Fruit fly (Drosophila melanogaster) whole organism, embryonic: Measurements from ENCODE around the gene Tace.

Experiments
- ATbp ChIP-seq: fragments of 200-800 bp; sonication (Bioruptor generic); optimal IDR thresholded peaks from 2 replicates; lab custom pipeline; 2017; ENCODE audit warnings: missing biosample characterization, mild to moderate bottlenecking, missing genetic modification characterization, missing genetic modification reagents
- Atf-2 ChIP-seq: fragments of 200-800 bp; sonication (Bioruptor generic); optimal IDR thresholded peaks from 2 replicates; lab custom pipeline; 2016; ENCODE audit warnings: missing biosample characterization, missing genetic modification characterization
- Atf6 ChIP-seq: fragments of 200-800 bp; sonication (Bioruptor generic); IDR thresholded peaks from 2 replicates; pipeline ENCODE4 v1.3.6; 2022; ENCODE audit warnings: missing biosample characterization, missing genetic modification characterization
- Bdp1 ChIP-seq: fragments of 200-800 bp; sonication (Bioruptor generic); optimal IDR thresholded peaks from 3 replicates; lab custom pipeline; 2016; ENCODE audit warnings: missing biosample characterization, missing genetic modification characterization
- CG13624 ChIP-seq: fragments of 200-800 bp; sonication (Bioruptor generic); optimal IDR thresholded peaks from 2 replicates; lab custom pipeline; 2016; ENCODE audit warnings: missing biosample characterization, missing genetic modification characterization
- CG14014 ChIP-seq: fragments of 200-800 bp; sonication (Bioruptor generic); IDR thresholded peaks from 2 replicates; pipeline ENCODE4 v1.3.6; 2022; ENCODE audit warnings: missing biosample characterization, missing genetic modification characterization
- CG14667 ChIP-seq: fragments of 200-800 bp; sonication (Bioruptor generic); IDR thresholded peaks from 2 replicates; pipeline ENCODE4 v1.3.6; 2022; ENCODE audit warnings: missing biosample characterization, missing genetic modification characterization
- CG17359 ChIP-seq: fragments of 200-800 bp; sonication (Bioruptor generic); optimal IDR thresholded peaks from 3 replicates; lab custom pipeline; 2018; ENCODE audit warnings: missing biosample characterization, mild to moderate bottlenecking, missing genetic modification characterization, moderate library complexity
- CG30403 ChIP-seq: fragments of 200-800 bp; sonication (Bioruptor generic); optimal IDR thresholded peaks from 3 replicates; lab custom pipeline; 2016; ENCODE audit warnings: missing biosample characterization, missing genetic modification characterization
- CG4424 ChIP-seq: fragments of 200-800 bp; sonication (Bioruptor generic); optimal IDR thresholded peaks from 3 replicates; lab custom pipeline; 2016; ENCODE audit warnings: missing biosample characterization, missing genetic modification characterization
- CG6254 ChIP-seq: fragments of 200-800 bp; sonication (Bioruptor generic); optimal IDR thresholded peaks from 3 replicates; lab custom pipeline; 2017; ENCODE audit warnings: mild to moderate bottlenecking, missing biosample characterization, missing genetic modification reagents, missing genetic modification characterization
- CG8924 ChIP-seq: fragments of 200-800 bp; optimal IDR thresholded peaks from 3 replicates; lab custom pipeline; 2019; ENCODE audit warnings: missing biosample characterization, mild to moderate bottlenecking, missing genetic modification characterization, moderate library complexity
- CG9817 ChIP-seq: fragments of 200-800 bp; sonication (Bioruptor generic); optimal IDR thresholded peaks from 2 replicates; lab custom pipeline; 2018; ENCODE audit warnings: missing biosample characterization, mild to moderate bottlenecking, missing genetic modification characterization, moderate library complexity
- Dek ChIP-seq: fragments of 200-800 bp; sonication (Bioruptor generic); optimal IDR thresholded peaks from 3 replicates; lab custom pipeline; 2019; ENCODE audit warnings: missing biosample characterization, mild to moderate bottlenecking, missing genetic modification characterization, moderate library complexity
- Doc3 ChIP-seq: fragments of 200-800 bp; sonication (Bioruptor generic); IDR thresholded peaks from 3 replicates; pipeline ENCODE4 v1.3.6; 2022; ENCODE audit warnings: missing biosample characterization, missing genetic modification characterization; ENCODE audit not compliant: partially characterized antibody
- Drgx ChIP-seq: fragments of 200-800 bp; sonication (Bioruptor generic); IDR thresholded peaks from 2 replicates; pipeline ENCODE4 v1.3.6; 2022; ENCODE audit warnings: missing biosample characterization, missing genetic modification characterization
- GATAe ChIP-seq: fragments of 200-800 bp; sonication (Bioruptor generic); conservative IDR thresholded peaks from 2 replicates; pipeline ENCODE4 v1.3.6; 2022; ENCODE audit warnings: missing biosample characterization, missing genetic modification characterization
- Hmr ChIP-seq: fragments of 200-800 bp; sonication (Bioruptor generic); optimal IDR thresholded peaks from 3 replicates; lab custom pipeline; 2017; ENCODE audit warnings: mild to moderate bottlenecking, missing biosample characterization, missing genetic modification reagents, missing genetic modification characterization
- NFAT ChIP-seq: fragments of 200-800 bp; sonication (Bioruptor generic); IDR thresholded peaks from 2 replicates; pipeline ENCODE4 v1.3.6; 2022; ENCODE audit warnings: missing biosample characterization, missing genetic modification characterization
- Nf-YB ChIP-seq: fragments of 200-800 bp; sonication (Bioruptor generic); optimal IDR thresholded peaks from 3 replicates; lab custom pipeline; 2019; ENCODE audit warnings: missing biosample characterization, mild to moderate bottlenecking, missing genetic modification characterization, moderate library complexity
- Ssrp ChIP-seq: fragments of 200-800 bp; sonication (Bioruptor generic); optimal IDR thresholded peaks from 2 replicates; lab custom pipeline; 2018; ENCODE audit warnings: missing biosample characterization, mild to moderate bottlenecking, missing genetic modification characterization, moderate library complexity
- amos ChIP-seq: fragments of 200-800 bp; sonication (Bioruptor generic); IDR thresholded peaks from 2 replicates; pipeline ENCODE4 v1.3.6; 2022; ENCODE audit warnings: missing biosample characterization, missing genetic modification characterization; ENCODE audit not compliant: partially characterized antibody
- az2 ChIP-seq: fragments of 200-800 bp; sonication (Bioruptor generic); optimal IDR thresholded peaks from 3 replicates; lab custom pipeline; 2016; ENCODE audit warnings: missing biosample characterization, missing genetic modification characterization
- bab2 ChIP-seq: fragments of 200-800 bp; sonication (Bioruptor generic); optimal IDR thresholded peaks from 2 replicates; lab custom pipeline; 2016; ENCODE audit warnings: missing biosample characterization, missing genetic modification characterization
- bbx ChIP-seq: fragments of 200-800 bp; sonication (Bioruptor generic); IDR thresholded peaks from 2 replicates; pipeline ENCODE4 v1.3.6; 2022; ENCODE audit warnings: missing biosample characterization, missing genetic modification characterization; ENCODE audit not compliant: partially characterized antibody
- br ChIP-seq: fragments of >200 bp; optimal IDR thresholded peaks from 2 replicates; lab custom pipeline; 2017
- cwo ChIP-seq: fragments of 200-800 bp; sonication (Bioruptor generic); optimal IDR thresholded peaks from 3 replicates; lab custom pipeline; 2017; ENCODE audit warnings: missing biosample characterization, missing genetic modification characterization, mild to moderate bottlenecking, moderate library complexity, missing genetic modification reagents
- en ChIP-seq: fragments of 200-800 bp; sonication (Bioruptor generic); optimal IDR thresholded peaks from 2 replicates; lab custom pipeline; 2016; ENCODE audit warnings: missing biosample characterization, missing genetic modification characterization
- gcm ChIP-seq: fragments of 200-800 bp; sonication (Bioruptor generic); optimal IDR thresholded peaks from 2 replicates; lab custom pipeline; 2019; ENCODE audit warnings: missing biosample characterization, mild to moderate bottlenecking, missing genetic modification characterization, moderate library complexity
- gfzf ChIP-seq: fragments of 200-800 bp; sonication (Bioruptor generic); optimal IDR thresholded peaks from 2 replicates; lab custom pipeline; 2016; ENCODE audit warnings: missing biosample characterization, mild to moderate bottlenecking, missing genetic modification characterization, moderate library complexity
- grn ChIP-seq: fragments of 200-800 bp; sonication (Bioruptor generic); optimal IDR thresholded peaks from 3 replicates; lab custom pipeline; 2017; ENCODE audit warnings: missing biosample characterization, missing genetic modification characterization
- jigr1 ChIP-seq: fragments of 200-800 bp; sonication (Bioruptor generic); IDR thresholded peaks from 3 replicates; pipeline ENCODE4 v1.3.6; 2022; ENCODE audit warnings: missing biosample characterization, missing genetic modification characterization
- jumu ChIP-seq: fragments of 200-800 bp; sonication (Bioruptor generic); optimal IDR thresholded peaks from 3 replicates; lab custom pipeline; 2016; ENCODE audit warnings: missing biosample characterization, missing genetic modification characterization
- kni ChIP-seq: fragments of 200-800 bp; sonication (Bioruptor generic); optimal IDR thresholded peaks from 3 replicates; lab custom pipeline; 2017; ENCODE audit warnings: mild to moderate bottlenecking, missing biosample characterization, missing genetic modification reagents, missing genetic modification characterization
- lab ChIP-seq: fragments of 200-800 bp; sonication (Bioruptor generic); optimal IDR thresholded peaks from 3 replicates; lab custom pipeline; 2017; ENCODE audit warnings: missing biosample characterization, missing genetic modification characterization, mild to moderate bottlenecking, moderate library complexity, missing genetic modification reagents
- lov ChIP-seq, 2 experiments: fragments of 200-800 bp in 1 of 2; fragments of >200 bp in 1 of 2; sonication (Bioruptor generic) in 1 of 2; IDR thresholded peaks in 1 of 2; optimal IDR thresholded peaks in 1 of 2; 2 replicates in 1 of 2; 3 replicates in 1 of 2; pipeline versions ENCODE4 v1.3.6 to Lab custom; 2017 to 2022; ENCODE audit warnings: missing biosample characterization in 1 of 2, missing genetic modification characterization in 1 of 2
- nmo ChIP-seq: fragments of 200-800 bp; sonication (Bioruptor generic); optimal IDR thresholded peaks from 2 replicates; lab custom pipeline; 2018; ENCODE audit warnings: missing biosample characterization, mild to moderate bottlenecking, missing genetic modification characterization, moderate library complexity
- nom ChIP-seq: fragments of 200-800 bp; sonication (Bioruptor generic); optimal IDR thresholded peaks from 2 replicates; lab custom pipeline; 2017; ENCODE audit warnings: missing biosample characterization, missing genetic modification characterization, mild to moderate bottlenecking, moderate library complexity, missing genetic modification reagents
- phol ChIP-seq: fragments of 200-800 bp; sonication (Bioruptor generic); optimal IDR thresholded peaks from 3 replicates; lab custom pipeline; 2018; ENCODE audit warnings: missing biosample characterization, mild to moderate bottlenecking, missing genetic modification characterization, moderate library complexity
- ranshi ChIP-seq: fragments of 200-800 bp; sonication (Bioruptor generic); IDR thresholded peaks from 2 replicates; pipeline ENCODE4 v1.3.6; 2022; ENCODE audit warnings: missing biosample characterization, missing genetic modification characterization
- shn ChIP-seq: fragments of 200-800 bp; sonication (Bioruptor generic); optimal IDR thresholded peaks from 3 replicates; lab custom pipeline; 2016; ENCODE audit warnings: missing biosample characterization, missing genetic modification characterization
- sisA ChIP-seq: fragments of 200-800 bp; sonication (Bioruptor generic); IDR thresholded peaks from 2 replicates; pipeline ENCODE4 v1.3.6; 2022; ENCODE audit warnings: missing biosample characterization, missing genetic modification characterization
- sob ChIP-seq: fragments of 200-800 bp; sonication (Bioruptor generic); IDR thresholded peaks from 2 replicates; pipeline ENCODE4 v1.3.6; 2022; ENCODE audit warnings: missing biosample characterization, missing genetic modification characterization
- sr ChIP-seq: fragments of 200-800 bp; sonication (Bioruptor generic); IDR thresholded peaks from 3 replicates; pipeline ENCODE4 v1.3.6; 2022; ENCODE audit warnings: missing biosample characterization, missing genetic modification characterization
- ssp ChIP-seq: fragments of 200-800 bp; sonication (Bioruptor generic); IDR thresholded peaks from 2 replicates; pipeline ENCODE4 v1.3.6; 2022; ENCODE audit warnings: missing biosample characterization, missing genetic modification characterization
- vvl ChIP-seq: fragments of 200-800 bp; sonication (Bioruptor generic); IDR thresholded peaks from 2 replicates; pipeline ENCODE4 v1.3.6; 2022; ENCODE audit warnings: missing biosample characterization, missing genetic modification characterization
- wek ChIP-seq: fragments of 200-800 bp; sonication (Bioruptor generic); optimal IDR thresholded peaks from 3 replicates; lab custom pipeline; 2018; ENCODE audit warnings: missing biosample characterization, mild to moderate bottlenecking, missing genetic modification characterization, moderate library complexity
- wor ChIP-seq: fragments of 200-800 bp; sonication (Bioruptor generic); IDR thresholded peaks from 2 replicates; pipeline ENCODE4 v1.3.6; 2022; ENCODE audit warnings: missing biosample characterization, missing genetic modification characterization
- yki ChIP-seq: fragments of >200 bp; optimal IDR thresholded peaks from 3 replicates; lab custom pipeline; 2018
- zfh2 ChIP-seq: fragments of 200-800 bp; sonication (Bioruptor generic); optimal IDR thresholded peaks from 2 replicates; lab custom pipeline; 2016; ENCODE audit warnings: missing biosample characterization, missing genetic modification characterization

Gene Tace

dm6 chr3R:30014977-30015514, 14.7 kb downstream of the Tace start, which contains the start of gene CG7920 (continued):
- peak; percentile 4 for TF ChIP-seq gcm (GFP tag; lab: Kevin White, UChicago)
- TF ChIP-seq sr: no peak
- no peak for TF ChIP-seq CG6254
- TF ChIP-seq kni (GFP tag; lab: Kevin White, UChicago): no peak
- TF ChIP-seq Atf-2 (GFP tag; lab: Kevin White, UChicago): no peak
- no peak for TF ChIP-seq Bdp1 (GFP tag; lab: Kevin White, UChicago)
- peak; percentile 69 for TF ChIP-seq Hmr (GFP tag; lab: Kevin White, UChicago)
- peak; percentile 1 for TF ChIP-seq nmo (GFP tag; lab: Kevin White, UChicago)
- TF ChIP-seq bbx (GFP tag; lab: Robert Waterston, UW): peak; percentile 61
- TF ChIP-seq wor (GFP tag; lab: Robert Waterston, UW): no peak
- TF ChIP-seq bab2 (GFP tag; lab: Kevin White, UChicago): no peak
- TF ChIP-seq en: no peak
- no peak for TF ChIP-seq yki (lab: Kevin White, UChicago)
- peak; percentile 42; the same call in 1 of the 2 replicates for TF ChIP-seq sob (GFP tag; lab: Robert Waterston, UW)
- peak; percentile 81 for TF ChIP-seq Doc3 (GFP tag; lab: Robert Waterston, UW)
- TF ChIP-seq nom (GFP tag; lab: Kevin White, UChicago): peak; percentile 77

- peak; percentile 40 for TF ChIP-seq Ssrp (tag; lab: Kevin White, UChicago)
- peak; percentile 22 for TF ChIP-seq CG17359
- no peak for TF ChIP-seq GATAe
- TF ChIP-seq ATbp (GFP tag; lab: Kevin White, UChicago): peak; percentile 45
- TF ChIP-seq gfzf: no peak
- TF ChIP-seq grn: no peak
- no peak for TF ChIP-seq vvl (GFP tag; lab: Robert Waterston, UW)
- no peak for TF ChIP-seq wek (GFP tag; lab: Kevin White, UChicago)
- no peak for TF ChIP-seq lov (optimal IDR thresholded peaks at IDR 0.05; lab: Kevin White, UChicago)
- TF ChIP-seq lov (GFP tag; IDR thresholded peaks at IDR 0.05; lab: Robert Waterston, UW): no peak
- peak; percentile 3 for TF ChIP-seq az2 (GFP tag; lab: Kevin White, UChicago)
- TF ChIP-seq CG8924 (tag; lab: Kevin White, UChicago): peak; percentile 8
- TF ChIP-seq jigr1 (GFP tag; lab: Robert Waterston, UW): 0 out of 3 replicates have a peak, but pooled peaks have one; percentile 21
- TF ChIP-seq lab (GFP tag; lab: Kevin White, UChicago): peak; percentile 13
- no peak for TF ChIP-seq ssp (GFP tag; lab: Robert Waterston, UW)
- peak; percentile 65 for TF ChIP-seq Drgx (GFP tag; lab: Robert Waterston, UW)
- TF ChIP-seq CG30403 (GFP tag; lab: Kevin White, UChicago): peak; percentile 44
- TF ChIP-seq cwo (GFP tag; lab: Kevin White, UChicago): peak; percentile 8
- peak; percentile 9; the same call in 1 of the 2 replicates for TF ChIP-seq ranshi (GFP tag; lab: Robert Waterston, UW)
- peak; percentile 30 for TF ChIP-seq phol (tag; lab: Kevin White, UChicago)
- peak; percentile 29; the same call in 1 of the 2 replicates for TF ChIP-seq sisA (GFP tag; lab: Robert Waterston, UW)
- TF ChIP-seq CG14667: no peak
- TF ChIP-seq CG9817 (tag; lab: Kevin White, UChicago): peak; percentile 17
- peak; percentile 8 for TF ChIP-seq Dek
- TF ChIP-seq zfh2: no peak
- no peak for TF ChIP-seq jumu (GFP tag; lab: Kevin White, UChicago)
- TF ChIP-seq Atf6: peak; percentile 24; the same call in 1 of the 2 replicates
- no peak for TF ChIP-seq amos (GFP tag; lab: Robert Waterston, UW)
- 0 out of 2 replicates have a peak, but pooled peaks have one; percentile 27 for TF ChIP-seq CG14014 (GFP tag; lab: Robert Waterston, UW)
- TF ChIP-seq CG13624 (GFP tag; lab: Kevin White, UChicago): no peak
- no peak for TF ChIP-seq NFAT (GFP tag; lab: Robert Waterston, UW)
- TF ChIP-seq shn (GFP tag; lab: Kevin White, UChicago): no peak
- no peak for TF ChIP-seq Nf-YB (GFP tag; lab: Kevin White, UChicago)
- no peak for TF ChIP-seq br (lab: Kevin White, UChicago)
- TF ChIP-seq CG4424 (GFP tag; lab: Kevin White, UChicago): peak; percentile 29
Observed at dm6 chr3R:30021009-30021408, 20.7 kb downstream of the Tace start.
